Worm (Caenorhabditis elegans) whole organism, L2 larva: ENCODE data around the gene F14D7.6.

Source experiments
- R02D3.7 ChIP-seq: fragments of 150-350 bp; optimal IDR thresholded peaks from 2 replicates; lab custom pipeline; 2014; ENCODE audit warnings: missing biosample characterization, missing genetic modification characterization
- ama-1 ChIP-seq: fragments of 150-350 bp; optimal IDR thresholded peaks from 2 replicates; lab custom pipeline; 2018; ENCODE audit warnings: inconsistent platforms
- blmp-1 ChIP-seq: sonication (generic microtip); optimal IDR thresholded peaks from 2 replicates; lab custom pipeline; 2017; ENCODE audit warnings: missing genetic modification characterization, mild to moderate bottlenecking, missing compliant biosample characterization, antibody characterized with exemption, moderate library complexity; ENCODE audit not compliant: insufficient read depth
- elt-3 ChIP-seq: sonication (generic microtip); optimal IDR thresholded peaks from 2 replicates; lab custom pipeline; 2017; ENCODE audit warnings: missing biosample characterization, missing genetic modification characterization
- snpc-4 ChIP-seq: fragments of 150-350 bp; optimal IDR thresholded peaks from 2 replicates; lab custom pipeline; 2014; ENCODE audit warnings: missing biosample characterization, missing genetic modification characterization
- unc-39 ChIP-seq: fragments of 150-350 bp; optimal IDR thresholded peaks from 2 replicates; lab custom pipeline; 2014; ENCODE audit warnings: missing biosample characterization, missing genetic modification characterization

- TF ChIP-seq unc-39 (no peak), ama-1 (lab: Kevin White, UChicago) (no peak), blmp-1 (tag; lab: Kevin White, UChicago) (no peak), R02D3.7 (tag; lab: Kevin White, UChicago) (no peak), elt-3 (tag; lab: Kevin White, UChicago) (no peak), snpc-4 (tag; lab: Kevin White, UChicago) (no peak)
Measured at ce11 chrV:14327776-14328175, 26.6 kb downstream of the F14D7.6 start, which contains the start of gene F47B8.5.
